Fruit fly (Drosophila melanogaster) whole organism: Measurements from ENCODE around the gene scyl.

ENCODE experiments used
- CG8478 ChIP-seq: fragments of >200 bp; optimal IDR thresholded peaks from 2 replicates; lab custom pipeline; 2018; ENCODE audit warnings: inconsistent platforms
- Dll ChIP-seq: fragments of >200 bp; optimal IDR thresholded peaks from 2 replicates; lab custom pipeline; 2017
- EcR ChIP-seq, 2 experiments: fragments of >200 bp; optimal IDR thresholded peaks; 2 replicates each; lab custom pipeline; 2017; ENCODE audit warnings: missing biosample characterization in 2 of 2, missing genetic modification characterization in 2 of 2, missing genetic modification reagents in 2 of 2
- pan ChIP-seq: fragments of >200 bp; optimal IDR thresholded peaks from 2 replicates; lab custom pipeline; 2017
- psq ChIP-seq: fragments of >200 bp; optimal IDR thresholded peaks from 2 replicates; lab custom pipeline; 2017
- usp ChIP-seq: fragments of >200 bp; optimal IDR thresholded peaks from 2 replicates; lab custom pipeline; 2017; ENCODE audit warnings: missing biosample characterization, missing genetic modification characterization, mixed read lengths

scyl gene

DNA sequence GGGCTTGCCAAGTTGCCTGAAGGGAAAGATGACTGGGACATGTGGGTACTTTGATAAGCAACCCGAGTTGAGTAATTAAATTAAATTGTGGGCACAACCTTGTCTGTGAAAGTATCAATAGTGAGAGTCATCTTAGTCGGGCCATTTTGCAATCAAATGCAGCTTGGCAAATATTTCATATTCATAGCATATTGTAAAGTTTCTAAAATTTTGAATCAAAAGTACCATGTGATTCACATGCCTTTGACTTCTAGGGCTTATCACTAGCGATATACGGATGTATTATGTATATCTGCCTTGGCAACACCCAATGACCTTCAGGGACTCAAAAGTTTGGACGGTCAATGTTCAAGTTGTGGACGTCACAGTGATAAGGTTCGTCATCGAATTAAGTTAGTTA lies 38.1 kb downstream of the scyl start:
- no peak for TF ChIP-seq Dll (lab: Kevin White, UChicago)

DNA sequence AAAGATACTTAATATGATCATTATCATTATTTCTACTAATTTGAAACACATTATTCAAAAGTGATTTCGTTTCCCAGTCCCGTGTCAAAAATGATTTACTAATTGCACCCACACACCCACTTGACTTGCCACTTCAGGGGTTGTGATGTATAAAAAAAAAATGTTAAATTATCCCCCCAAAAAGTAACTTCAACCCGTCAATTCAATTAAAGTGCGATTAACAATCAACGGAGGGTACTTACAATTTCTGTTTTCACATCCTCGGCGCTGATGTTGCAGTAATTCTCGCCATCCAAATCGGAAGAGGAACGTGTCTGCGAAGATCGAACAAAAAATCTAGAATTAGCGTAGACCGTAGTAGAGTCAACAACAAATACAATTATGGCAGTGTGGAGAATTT lies 38.7 kb downstream of the scyl start:
- TF ChIP-seq CG8478 (lab: Kevin White, UChicago), result no peak

DNA sequence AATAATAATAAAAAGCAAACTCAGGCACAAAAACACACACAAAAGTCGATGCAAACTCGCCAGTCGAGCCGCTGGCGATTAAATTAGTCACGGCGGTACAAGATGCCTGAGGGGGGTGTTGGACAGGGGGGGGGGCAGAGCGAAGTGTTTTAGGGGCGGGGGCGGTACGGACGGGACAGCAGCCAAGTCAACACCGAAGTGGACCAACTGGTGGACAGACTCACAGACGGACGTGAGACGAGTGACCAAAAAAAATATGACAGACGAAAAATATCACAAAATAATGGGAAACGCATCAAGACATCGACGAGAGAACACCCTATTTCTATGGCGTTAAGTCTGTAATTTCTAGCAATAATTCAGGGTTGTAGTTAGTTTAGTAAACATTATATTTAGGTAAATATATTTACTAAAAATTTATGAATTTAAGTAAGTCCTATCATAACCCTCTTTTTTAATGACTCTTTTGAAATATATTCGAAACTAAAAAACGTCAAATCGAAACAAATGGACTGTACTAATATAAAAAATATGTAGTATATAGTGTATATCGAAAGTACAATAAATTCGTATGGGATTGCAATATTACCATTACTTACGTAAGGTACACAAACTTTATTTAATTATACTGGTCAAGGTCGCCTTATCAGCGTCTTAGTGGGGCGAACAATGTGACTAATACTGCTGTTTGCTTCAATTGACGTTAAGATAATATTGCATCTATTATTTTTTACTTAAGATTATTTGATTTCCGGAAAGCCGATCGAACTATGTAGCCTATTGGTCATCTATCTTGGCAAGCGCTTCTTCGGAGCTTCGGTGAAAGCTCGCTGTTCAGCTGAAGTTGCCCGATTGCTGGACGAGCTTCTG lies 39.4 kb downstream of the scyl start:
- no peak for TF ChIP-seq psq (lab: Kevin White, UChicago)
- TF ChIP-seq usp (GFP tag; lab: Kevin White, UChicago), result no peak
- no peak for TF ChIP-seq Dll (lab: Kevin White, UChicago)
- TF ChIP-seq CG8478 (lab: Kevin White, UChicago), result no peak

DNA sequence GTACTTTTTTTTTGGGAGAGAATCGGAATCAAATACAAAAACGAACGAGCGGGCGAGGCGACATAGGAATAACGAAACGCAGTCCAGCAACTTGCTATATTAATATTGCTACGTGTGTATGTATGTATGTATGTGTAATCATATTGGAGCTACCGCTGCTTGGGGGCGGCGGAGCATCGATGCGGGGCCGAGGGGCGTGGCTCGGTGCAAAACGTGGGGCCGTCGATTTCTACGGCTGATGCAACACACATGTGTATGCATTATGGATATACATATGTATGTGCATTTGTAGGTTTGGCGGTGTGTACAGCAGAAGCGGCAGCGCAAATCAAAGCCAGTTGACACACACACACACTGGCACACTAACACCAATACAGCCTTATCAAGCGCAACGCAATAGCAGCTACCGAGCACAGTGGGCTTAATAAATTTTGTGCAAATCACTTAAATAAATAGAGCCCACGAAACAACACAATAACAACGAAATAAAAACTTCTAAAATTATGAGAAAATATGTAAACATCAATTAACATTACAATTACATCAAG lies 40.1 kb downstream of the scyl start:
- TF ChIP-seq usp (GFP tag; lab: Kevin White, UChicago) (no peak), Dll (lab: Kevin White, UChicago) (no peak), EcR (GFP tag; optimal IDR thresholded peaks at IDR 0.05; lab: Kevin White, UChicago) (no peak), psq (lab: Kevin White, UChicago) (no peak), CG8478 (lab: Kevin White, UChicago) (no peak), pan (lab: Kevin White, UChicago) (no peak)

DNA sequence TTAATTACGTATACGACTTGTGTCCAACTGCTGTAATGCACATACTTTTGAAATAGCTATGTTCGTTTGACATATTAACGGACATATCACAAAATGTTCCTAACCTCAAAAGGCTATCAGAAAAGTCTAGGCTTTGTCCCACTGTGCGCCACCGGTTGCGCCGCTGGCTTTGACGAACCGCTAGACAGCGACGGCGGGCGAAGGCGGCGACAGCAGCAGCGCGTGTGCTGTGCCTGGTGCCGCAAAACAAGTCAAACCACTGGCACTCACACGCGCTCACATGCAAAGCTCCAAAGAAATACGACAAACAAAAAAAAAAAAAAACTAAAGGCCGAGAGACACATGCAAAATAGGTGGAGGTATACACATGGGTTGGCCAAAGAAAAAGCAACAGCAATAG lies 41.3 kb downstream of the scyl start:
- no peak for TF ChIP-seq CG8478 (lab: Kevin White, UChicago)
- no peak for TF ChIP-seq pan (lab: Kevin White, UChicago)
- no peak for TF ChIP-seq EcR (GFP tag; optimal IDR thresholded peaks at IDR 0.05; lab: Kevin White, UChicago)
- TF ChIP-seq usp (GFP tag; lab: Kevin White, UChicago), result no peak
- no peak for TF ChIP-seq Dll (lab: Kevin White, UChicago)
- TF ChIP-seq psq (lab: Kevin White, UChicago), result no peak

DNA sequence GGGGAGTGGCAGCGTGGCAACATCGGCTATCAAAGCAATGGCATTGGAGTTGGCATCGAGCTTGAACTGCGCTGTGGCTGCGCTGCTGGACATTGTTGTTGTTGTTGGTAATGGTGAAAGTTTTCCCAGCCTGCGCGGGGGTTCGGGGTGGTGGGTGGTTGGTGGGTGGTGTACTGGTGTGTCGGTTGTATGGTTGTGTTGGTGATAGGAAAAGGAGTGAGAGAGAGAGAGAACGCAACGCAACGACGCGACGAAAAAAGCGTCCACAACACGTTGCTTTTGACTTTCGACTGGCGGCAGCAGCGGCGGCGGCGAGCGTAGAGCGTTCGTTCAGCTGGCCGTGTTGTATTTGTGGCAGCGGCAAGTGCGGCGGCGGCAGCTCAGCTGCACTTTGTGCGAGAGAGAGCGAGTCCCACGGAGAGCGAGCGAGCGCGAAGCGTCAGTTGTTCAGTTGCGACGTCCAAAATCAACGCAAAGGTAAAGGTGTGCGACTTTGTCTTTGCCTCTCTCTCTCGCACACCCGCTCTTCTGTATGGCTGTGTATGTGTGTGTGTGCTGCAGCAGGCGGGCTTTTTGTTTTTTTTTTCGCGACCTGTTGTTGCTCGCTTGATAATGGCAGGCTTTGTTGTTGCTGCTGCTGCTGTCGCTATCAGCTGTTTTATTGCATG lies 42.5 kb downstream of the scyl start:
- no peak for TF ChIP-seq EcR (GFP tag; optimal IDR thresholded peaks at IDR 0.05; lab: Kevin White, UChicago)
- no peak for TF ChIP-seq pan (lab: Kevin White, UChicago)
- peak; percentile 95 for TF ChIP-seq Dll (lab: Kevin White, UChicago)
- TF ChIP-seq usp (GFP tag; lab: Kevin White, UChicago), result no peak
- no peak for TF ChIP-seq psq (lab: Kevin White, UChicago)

DNA sequence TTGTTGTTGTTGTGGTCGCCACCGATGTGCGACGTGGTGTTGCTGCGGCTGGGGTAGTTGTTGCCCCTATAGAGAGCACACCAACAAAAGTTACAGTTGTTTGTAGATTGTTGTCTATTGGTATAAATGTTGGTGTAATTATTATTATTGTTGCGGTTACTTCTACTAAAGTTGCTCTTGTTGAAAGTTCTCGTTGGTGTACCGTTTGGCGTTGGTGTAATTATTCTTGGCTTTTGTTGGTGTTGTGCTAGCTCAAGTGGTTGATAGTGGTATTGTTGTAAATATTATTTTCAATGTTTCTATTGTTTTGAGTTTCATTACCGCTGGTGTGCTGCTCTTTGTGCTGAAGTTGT lies 43.0 kb downstream of the scyl start:
- TF ChIP-seq Dll (lab: Kevin White, UChicago) (no peak), usp (GFP tag; lab: Kevin White, UChicago) (no peak), EcR (GFP tag; optimal IDR thresholded peaks at IDR 0.05; lab: Kevin White, UChicago) (no peak), pan (lab: Kevin White, UChicago) (no peak), CG8478 (lab: Kevin White, UChicago) (no peak), psq (lab: Kevin White, UChicago) (no peak)

DNA sequence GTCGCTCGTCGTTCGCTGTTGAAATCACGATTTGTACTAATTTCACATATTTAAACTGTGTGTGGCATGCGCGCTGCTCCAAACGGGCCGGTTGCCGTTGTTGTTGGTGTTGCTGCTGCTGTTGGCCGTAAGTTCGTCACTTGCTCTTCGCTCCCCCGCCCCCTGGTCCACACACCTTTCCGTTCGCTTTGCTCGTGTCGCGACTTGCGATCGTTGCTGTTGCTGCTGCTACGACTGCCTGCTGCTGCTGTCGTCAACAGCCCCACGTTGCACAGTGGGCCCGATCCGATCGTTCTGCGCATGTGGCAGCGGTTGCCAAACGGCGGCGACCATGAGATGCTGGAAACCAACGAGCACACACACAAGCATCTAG lies 43.7 kb downstream of the scyl start, which contains the start of gene Dyro:
Gene Dyro, minus strand, starts transcription at position 143 of the 373 bp plus-strand sequence.
- no peak for TF ChIP-seq pan (lab: Kevin White, UChicago)
- no peak for TF ChIP-seq usp (GFP tag; lab: Kevin White, UChicago)
- no peak for TF ChIP-seq EcR (GFP tag; optimal IDR thresholded peaks at IDR 0.05; lab: Kevin White, UChicago)
- TF ChIP-seq CG8478 (lab: Kevin White, UChicago), result no peak
- no peak for TF ChIP-seq psq (lab: Kevin White, UChicago)
- TF ChIP-seq Dll (lab: Kevin White, UChicago), result no peak

DNA sequence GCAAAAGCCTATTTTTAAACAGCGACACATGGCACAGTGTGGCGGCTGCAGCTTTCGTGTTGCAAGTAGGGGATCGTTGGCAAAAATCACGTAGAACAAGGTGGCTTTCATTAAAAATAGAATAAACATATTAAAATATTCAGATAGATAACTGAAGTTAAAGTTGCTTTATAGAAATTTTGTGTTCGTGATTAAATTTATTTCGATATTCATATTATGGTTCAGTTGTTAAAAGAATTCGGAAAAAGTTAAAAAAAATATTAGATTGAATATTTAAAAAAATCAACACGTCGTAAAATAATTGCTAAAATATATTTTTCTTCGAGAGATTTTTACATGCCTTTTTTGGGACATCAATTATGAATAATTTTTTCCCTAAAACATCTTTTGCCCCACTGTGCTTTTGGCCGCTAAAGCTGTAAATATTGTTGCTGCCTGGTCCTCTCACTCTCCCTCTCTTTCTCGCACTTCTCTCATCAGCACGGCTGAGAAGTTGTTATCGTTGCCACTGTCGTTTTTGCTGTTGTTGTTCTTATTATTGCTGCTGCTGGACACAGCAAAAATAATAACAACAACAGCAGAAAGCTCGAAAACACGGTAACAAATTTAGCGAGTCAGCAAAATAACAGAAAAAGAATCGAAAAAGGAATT lies 44.2 kb downstream of the scyl start:
- TF ChIP-seq Dll (lab: Kevin White, UChicago) (no peak), EcR (GFP tag; optimal IDR thresholded peaks at IDR 0.05; lab: Kevin White, UChicago) (no peak), usp (GFP tag; lab: Kevin White, UChicago) (no peak), psq (lab: Kevin White, UChicago) (no peak), pan (lab: Kevin White, UChicago) (no peak), CG8478 (lab: Kevin White, UChicago) (no peak)

DNA sequence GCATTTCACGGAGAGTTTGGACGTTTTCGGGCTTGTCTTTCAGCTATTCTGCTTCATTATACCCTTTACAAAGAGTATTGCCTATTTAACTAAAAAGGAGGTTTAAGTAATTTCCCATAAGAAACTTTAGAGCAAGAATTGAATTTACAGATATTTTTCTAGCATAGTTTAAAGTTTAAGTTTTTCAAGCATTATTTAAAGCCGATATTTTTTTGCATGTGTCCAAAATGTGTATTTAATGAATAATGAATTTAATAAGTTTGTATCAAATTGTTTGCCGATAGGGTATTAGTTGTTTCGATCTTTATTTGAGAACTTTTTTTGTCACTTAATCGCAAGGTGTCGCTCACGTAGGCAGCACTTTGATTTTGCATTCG lies 44.7 kb downstream of the scyl start:
- no peak for TF ChIP-seq Dll (lab: Kevin White, UChicago)
- TF ChIP-seq usp (GFP tag; lab: Kevin White, UChicago), result no peak
- no peak for TF ChIP-seq CG8478 (lab: Kevin White, UChicago)
- no peak for TF ChIP-seq psq (lab: Kevin White, UChicago)
- TF ChIP-seq EcR (GFP tag; optimal IDR thresholded peaks at IDR 0.05; lab: Kevin White, UChicago), result no peak
- TF ChIP-seq pan (lab: Kevin White, UChicago), result peak; percentile 15

DNA sequence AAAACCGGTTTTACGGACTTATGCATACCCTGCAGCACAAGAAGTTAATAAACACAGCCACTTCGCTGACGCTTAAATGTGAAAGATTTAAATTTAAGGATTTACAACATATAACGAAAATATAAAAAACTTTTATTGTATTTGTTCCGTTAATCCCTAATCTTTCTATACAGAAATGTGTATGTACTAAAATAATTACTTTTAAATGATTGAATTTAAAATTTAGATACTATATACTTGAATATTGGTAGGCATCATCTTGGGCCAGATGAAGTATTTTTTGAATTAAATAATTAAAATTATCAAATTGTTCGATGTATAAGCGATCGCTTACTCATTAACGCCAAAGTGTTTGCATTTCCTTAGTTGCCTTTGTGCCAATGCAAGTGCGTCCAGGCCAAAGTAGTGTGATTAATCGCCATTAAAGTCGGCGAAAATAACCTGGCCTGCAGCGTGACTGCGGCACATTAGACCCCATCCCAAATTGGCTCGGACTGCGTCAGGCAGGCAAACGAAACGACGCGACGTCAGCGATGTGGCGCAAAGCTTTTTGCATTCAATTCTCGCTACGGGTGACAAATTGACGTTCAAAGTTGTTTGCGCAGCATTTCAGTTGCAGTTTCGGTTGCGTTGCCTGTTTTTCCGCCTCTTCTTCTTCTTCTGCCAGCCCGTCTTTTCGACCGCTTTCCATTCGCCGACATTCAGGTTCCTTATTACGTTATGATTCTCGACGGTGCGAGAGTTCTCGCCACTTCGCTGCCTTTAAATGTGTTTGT lies 45.7 kb downstream of the scyl start:
- TF ChIP-seq CG8478 (lab: Kevin White, UChicago), result no peak
- no peak for TF ChIP-seq usp (GFP tag; lab: Kevin White, UChicago)
- TF ChIP-seq Dll (lab: Kevin White, UChicago), result no peak
- TF ChIP-seq psq (lab: Kevin White, UChicago), result no peak
- TF ChIP-seq pan (lab: Kevin White, UChicago), result no peak
- no peak for TF ChIP-seq EcR (GFP tag; optimal IDR thresholded peaks at IDR 0.05; lab: Kevin White, UChicago)
